Worm (Caenorhabditis elegans) whole organism, L2 larva: ENCODE measurements around the gene fbxa-165.

Source experiments
- F13H6.1 ChIP-seq: sonication (generic microtip); optimal IDR thresholded peaks from 2 replicates; lab custom pipeline; 2016; ENCODE audit warnings: missing genetic modification characterization, missing compliant biosample characterization
- R02D3.7 ChIP-seq: fragments of 150-350 bp; optimal IDR thresholded peaks from 2 replicates; lab custom pipeline; 2014; ENCODE audit warnings: missing biosample characterization, missing genetic modification characterization
- Y55F3AM.14 ChIP-seq: fragments of 200-800 bp; sonication (Bioruptor generic); optimal IDR thresholded peaks from 2 replicates; lab custom pipeline; 2018; ENCODE audit warnings: mild to moderate bottlenecking, missing genetic modification characterization, missing compliant biosample characterization
- alr-1 ChIP-seq: fragments of 150-350 bp; optimal IDR thresholded peaks from 2 replicates; lab custom pipeline; 2014; ENCODE audit warnings: missing biosample characterization, missing genetic modification characterization
- ama-1 ChIP-seq: fragments of 150-350 bp; optimal IDR thresholded peaks from 2 replicates; lab custom pipeline; 2018; ENCODE audit warnings: inconsistent platforms
- ceh-16 ChIP-seq: fragments of 150-350 bp; optimal IDR thresholded peaks from 2 replicates; lab custom pipeline; 2014; ENCODE audit warnings: missing biosample characterization, missing genetic modification characterization
- ceh-82 ChIP-seq: fragments of 150-350 bp; optimal IDR thresholded peaks from 2 replicates; lab custom pipeline; 2014; ENCODE audit warnings: missing biosample characterization, missing genetic modification characterization
- crh-2 ChIP-seq: sonication (generic microtip); optimal IDR thresholded peaks from 2 replicates; lab custom pipeline; 2017; ENCODE audit warnings: missing biosample characterization, missing genetic modification characterization
- elt-3 ChIP-seq: sonication (generic microtip); optimal IDR thresholded peaks from 2 replicates; lab custom pipeline; 2017; ENCODE audit warnings: missing biosample characterization, missing genetic modification characterization
- fos-1 ChIP-seq: fragments of 150-350 bp; optimal IDR thresholded peaks from 2 replicates; lab custom pipeline; 2014; ENCODE audit warnings: missing biosample characterization, missing genetic modification characterization
- gmeb-1 ChIP-seq: fragments of 150-350 bp; optimal IDR thresholded peaks from 2 replicates; lab custom pipeline; 2014; ENCODE audit warnings: missing biosample characterization, missing genetic modification characterization
- lin-13 ChIP-seq: fragments of 150-350 bp; optimal IDR thresholded peaks from 2 replicates; lab custom pipeline; 2014; ENCODE audit warnings: missing biosample characterization, missing genetic modification reagents, missing genetic modification characterization
- lin-39 ChIP-seq: fragments of 150-350 bp; optimal IDR thresholded peaks from 2 replicates; lab custom pipeline; 2014; ENCODE audit warnings: missing biosample characterization, missing genetic modification reagents, missing genetic modification characterization
- lsy-2 ChIP-seq, 2 experiments: fragments of 150-350 bp in 1 of 2; sonication (generic microtip) in 1 of 2; optimal IDR thresholded peaks; 2 replicates each; lab custom pipeline; 2014 to 2017; ENCODE audit warnings: missing biosample characterization in 2 of 2, missing genetic modification characterization in 2 of 2
- mab-5 ChIP-seq: fragments of 150-350 bp; optimal IDR thresholded peaks from 2 replicates; lab custom pipeline; 2014; ENCODE audit warnings: missing biosample characterization, missing genetic modification characterization
- mbf-1 ChIP-seq: sonication (generic microtip); optimal IDR thresholded peaks from 2 replicates; lab custom pipeline; 2017; ENCODE audit warnings: missing biosample characterization, missing genetic modification characterization
- nhr-10 ChIP-seq: sonication (generic microtip); optimal IDR thresholded peaks from 2 replicates; lab custom pipeline; 2017; ENCODE audit warnings: missing biosample characterization, missing genetic modification characterization
- nhr-11 ChIP-seq: fragments of 150-350 bp; optimal IDR thresholded peaks from 2 replicates; lab custom pipeline; 2014; ENCODE audit warnings: missing biosample characterization, missing genetic modification characterization
- nhr-129 ChIP-seq: fragments of 150-350 bp; optimal IDR thresholded peaks from 2 replicates; lab custom pipeline; 2014; ENCODE audit warnings: missing biosample characterization, missing genetic modification characterization
- nhr-23 ChIP-seq: fragments of 150-350 bp; optimal IDR thresholded peaks from 2 replicates; lab custom pipeline; 2014; ENCODE audit warnings: missing biosample characterization, missing genetic modification reagents, missing genetic modification characterization
- nhr-25 ChIP-seq: fragments of 150-350 bp; sonication (generic microtip); optimal IDR thresholded peaks from 3 replicates; lab custom pipeline; 2014; ENCODE audit warnings: missing biosample characterization, missing genetic modification characterization
- nhr-77 ChIP-seq: fragments of 150-350 bp; optimal IDR thresholded peaks from 2 replicates; lab custom pipeline; 2014; ENCODE audit warnings: missing biosample characterization, missing genetic modification characterization
- peb-1 ChIP-seq: fragments of 150-350 bp; optimal IDR thresholded peaks from 2 replicates; lab custom pipeline; 2014; ENCODE audit warnings: missing biosample characterization, missing genetic modification characterization
- sem-4 ChIP-seq: fragments of 150-350 bp; optimal IDR thresholded peaks from 2 replicates; lab custom pipeline; 2014; ENCODE audit warnings: missing biosample characterization, missing genetic modification reagents, missing genetic modification characterization
- skn-1 ChIP-seq: sonication (generic microtip); optimal IDR thresholded peaks from 2 replicates; lab custom pipeline; 2017; ENCODE audit warnings: missing biosample characterization, missing genetic modification characterization
- sma-9 ChIP-seq, 2 experiments: fragments of 150-350 bp in 1 of 2; sonication (generic microtip) in 1 of 2; optimal IDR thresholded peaks; 2 replicates each; lab custom pipeline; 2014 to 2016; ENCODE audit warnings: missing genetic modification characterization in 2 of 2, mild to moderate bottlenecking in 1 of 2, missing biosample characterization in 1 of 2, missing compliant biosample characterization in 1 of 2, missing genetic modification reagents in 1 of 2, moderate library complexity in 1 of 2
- snpc-4 ChIP-seq: fragments of 150-350 bp; optimal IDR thresholded peaks from 2 replicates; lab custom pipeline; 2014; ENCODE audit warnings: missing biosample characterization, missing genetic modification characterization
- unc-39 ChIP-seq: fragments of 150-350 bp; optimal IDR thresholded peaks from 2 replicates; lab custom pipeline; 2014; ENCODE audit warnings: missing biosample characterization, missing genetic modification characterization
- unc-55 ChIP-seq: fragments of 150-350 bp; sonication (generic microtip); optimal IDR thresholded peaks from 3 replicates; lab custom pipeline; 2014; ENCODE audit warnings: missing biosample characterization, missing genetic modification reagents, missing genetic modification characterization
- ztf-1 ChIP-seq: fragments of 200-800 bp; sonication (Bioruptor generic); conservative IDR thresholded peaks from 2 replicates; pipeline ENCODE4 v1.3.6; 2022; ENCODE audit warnings: missing genetic modification characterization, missing compliant biosample characterization
- ztf-11 ChIP-seq: sonication (generic microtip); optimal IDR thresholded peaks from 2 replicates; lab custom pipeline; 2017; ENCODE audit warnings: missing biosample characterization, missing genetic modification characterization
- ztf-4 ChIP-seq: fragments of 150-350 bp; optimal IDR thresholded peaks from 2 replicates; lab custom pipeline; 2014; ENCODE audit warnings: missing biosample characterization, missing genetic modification characterization

Gene fbxa-165

ce11 chrII:1597101-1598088 is 18.9 kb downstream of the fbxa-165 start, which contains the start of gene bath-46:
TSS of gene bath-46 (plus strand) at chrII:1597906.
- TF ChIP-seq ceh-16: no peak
- no peak for TF ChIP-seq mab-5
- TF ChIP-seq unc-39: no peak
- TF ChIP-seq fos-1 (tag; lab: Kevin White, UChicago): peak; percentile 74
- TF ChIP-seq nhr-129 (tag; lab: Kevin White, UChicago): peak; percentile 2
- TF ChIP-seq nhr-11 (tag; lab: Kevin White, UChicago): no peak

- TF ChIP-seq Y55F3AM.14 (GFP tag; lab: Kevin White, UChicago) (no peak), nhr-23 (tag; lab: Kevin White, UChicago) (no peak), lsy-2 (tag; optimal IDR thresholded peaks at IDR 0.05; lab: Kevin White, UChicago) (no peak)
- TF ChIP-seq, all 48 proteins: peak for 0
Observed at ce11 chrII:1595137-1595536, 21.1 kb downstream of the fbxa-165 start, which contains the start of gene clec-20. TSS of gene clec-20 (minus strand) at chrII:1595237.

DNA sequence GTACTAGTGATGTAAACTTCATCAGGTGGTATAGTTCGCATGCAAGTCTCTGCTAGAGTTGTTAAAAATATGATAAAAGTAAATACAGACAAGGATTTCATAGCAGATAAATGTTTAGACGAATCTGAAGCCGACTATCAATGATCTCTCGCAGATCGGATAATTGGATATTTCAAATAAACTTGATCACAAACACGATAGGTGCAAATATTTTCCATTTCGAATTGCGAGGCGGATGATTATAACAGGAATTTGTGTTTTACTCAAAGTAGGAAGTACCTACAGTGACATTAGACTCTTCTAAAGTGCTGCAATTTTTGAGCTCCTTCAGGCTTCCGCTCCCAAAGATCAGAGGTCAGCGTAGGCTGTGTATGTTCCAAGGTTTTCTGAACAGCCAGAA is 26.4 kb downstream of the fbxa-165 start, which contains the start of gene T07H3.7:
TSS of gene T07H3.7 (minus strand) at position 101 of the 400 bp plus-strand sequence.
- TF ChIP-seq alr-1: no peak
- no peak for TF ChIP-seq gmeb-1
- no peak for TF ChIP-seq nhr-23 (tag; lab: Kevin White, UChicago)
- no peak for TF ChIP-seq ama-1
- TF ChIP-seq lsy-2 (tag; optimal IDR thresholded peaks at IDR 0.05; lab: Kevin White, UChicago): no peak
- no peak for TF ChIP-seq unc-55
- no peak for TF ChIP-seq nhr-129 (tag; lab: Kevin White, UChicago)
- TF ChIP-seq crh-2 (tag; lab: Kevin White, UChicago): no peak
- no peak for TF ChIP-seq nhr-77 (tag; lab: Kevin White, UChicago)
- no peak for TF ChIP-seq fos-1 (tag; lab: Kevin White, UChicago)
- no peak for TF ChIP-seq F13H6.1 (tag; lab: Kevin White, UChicago)

DNA sequence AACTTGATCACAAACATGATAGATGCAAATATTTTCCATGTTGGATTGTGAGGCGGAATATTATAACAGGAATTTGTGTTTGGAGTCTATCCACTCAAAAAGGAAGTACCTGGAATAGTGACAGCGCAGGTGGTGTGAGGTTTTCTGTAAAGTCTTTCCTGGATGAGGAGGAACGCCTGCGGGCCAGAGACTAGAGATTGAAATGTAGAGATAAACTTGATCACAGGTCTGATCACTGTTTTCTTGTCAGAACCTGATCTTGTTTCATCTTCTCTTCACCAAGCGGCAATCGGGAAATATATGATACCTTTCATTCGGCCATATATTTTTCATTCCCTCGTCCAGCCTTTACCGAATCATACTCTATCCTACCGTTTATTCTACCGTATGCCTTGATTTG is 30.0 kb downstream of the fbxa-165 start, which contains the start of gene T07H3.8:
TSS of gene T07H3.8 (plus strand) at position 301 of the 400 bp plus-strand sequence.
- TF ChIP-seq ceh-82 (tag; lab: Kevin White, UChicago): no peak
- no peak for TF ChIP-seq ztf-11
- no peak for TF ChIP-seq peb-1
- no peak for TF ChIP-seq nhr-10 (tag; lab: Kevin White, UChicago)
- no peak for TF ChIP-seq sem-4 (tag; lab: Kevin White, UChicago)
- no peak for TF ChIP-seq skn-1
- TF ChIP-seq lin-13: no peak
- TF ChIP-seq snpc-4 (tag; lab: Kevin White, UChicago): no peak
- no peak for TF ChIP-seq lin-39
- no peak for TF ChIP-seq nhr-25
- TF ChIP-seq nhr-23 (tag; lab: Kevin White, UChicago): no peak
- no peak for TF ChIP-seq ama-1
- TF ChIP-seq mbf-1 (tag; lab: Kevin White, UChicago): no peak

DNA sequence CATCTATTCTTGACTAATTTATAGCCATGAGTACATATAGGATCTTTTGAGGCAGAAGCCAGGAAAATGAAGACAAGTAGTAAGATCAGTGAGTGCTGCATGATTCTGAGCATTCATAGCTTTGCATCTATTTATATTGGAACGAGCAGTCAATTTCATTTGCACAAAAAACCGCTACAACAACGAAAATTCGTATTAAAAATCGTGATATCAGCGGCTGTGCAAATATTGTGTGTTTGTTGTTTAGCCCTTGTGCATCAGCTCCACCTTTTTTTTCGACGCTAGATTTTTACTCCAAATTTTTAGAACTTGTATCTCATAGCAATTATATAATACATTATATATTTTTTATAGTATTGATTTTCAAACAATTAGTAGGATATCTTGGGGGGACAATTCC is 32.1 kb downstream of the fbxa-165 start, which contains the start of gene clec-21:
TSS of gene clec-21 (minus strand) at position 101 of the 400 bp plus-strand sequence.
- TF ChIP-seq lin-39 (no peak), nhr-77 (tag; lab: Kevin White, UChicago) (no peak), R02D3.7 (tag; lab: Kevin White, UChicago) (no peak), fos-1 (tag; lab: Kevin White, UChicago) (no peak)

- TF ChIP-seq ztf-1 (no peak), elt-3 (tag; lab: Kevin White, UChicago) (no peak), lin-39 (no peak), ztf-4 (no peak), mbf-1 (tag; lab: Kevin White, UChicago) (no peak), sma-9 (GFP tag; optimal IDR thresholded peaks at IDR 0.05; lab: Kevin White, UChicago) (no peak), sma-9 (tag; optimal IDR thresholded peaks at IDR 0.05; lab: Kevin White, UChicago) (no peak), skn-1 (no peak), nhr-10 (tag; lab: Kevin White, UChicago) (no peak)
Observed at ce11 chrII:1579886-1580285, 36.4 kb downstream of the fbxa-165 start, which contains the start of gene math-38. TSS of gene math-38 (minus strand) at chrII:1579986.
